Worm (Caenorhabditis elegans) whole organism, L1 larva: ENCODE data around the gene dmsr-8.

Source experiments
- ama-1 ChIP-seq: fragments of 150-350 bp; optimal IDR thresholded peaks from 2 replicates; lab custom pipeline; 2014
- blmp-1 ChIP-seq: fragments of 150-350 bp; optimal IDR thresholded peaks from 2 replicates; lab custom pipeline; 2014; ENCODE audit warnings: missing biosample characterization, missing genetic modification characterization
- fos-1 ChIP-seq: fragments of 150-350 bp; optimal IDR thresholded peaks from 2 replicates; lab custom pipeline; 2014; ENCODE audit warnings: missing biosample characterization, missing genetic modification characterization
- jun-1 ChIP-seq: fragments of 150-350 bp; optimal IDR thresholded peaks from 2 replicates; lab custom pipeline; 2014; ENCODE audit warnings: missing biosample characterization, missing genetic modification reagents, missing genetic modification characterization
- lin-39 ChIP-seq: fragments of 150-350 bp; optimal IDR thresholded peaks from 2 replicates; lab custom pipeline; 2014; ENCODE audit warnings: missing biosample characterization, missing genetic modification reagents, missing genetic modification characterization
- nhr-12 ChIP-seq: sonication (generic microtip); optimal IDR thresholded peaks from 2 replicates; lab custom pipeline; 2017; ENCODE audit warnings: missing biosample characterization, missing genetic modification characterization
- nhr-19 ChIP-seq: fragments of 200-800 bp; sonication (Bioruptor generic); conservative IDR thresholded peaks from 2 replicates; pipeline ENCODE4 v1.3.6; 2022; ENCODE audit warnings: missing genetic modification characterization, missing compliant biosample characterization
- nhr-77 ChIP-seq: fragments of 150-350 bp; optimal IDR thresholded peaks from 2 replicates; lab custom pipeline; 2014; ENCODE audit warnings: missing biosample characterization, missing genetic modification characterization

DNA sequence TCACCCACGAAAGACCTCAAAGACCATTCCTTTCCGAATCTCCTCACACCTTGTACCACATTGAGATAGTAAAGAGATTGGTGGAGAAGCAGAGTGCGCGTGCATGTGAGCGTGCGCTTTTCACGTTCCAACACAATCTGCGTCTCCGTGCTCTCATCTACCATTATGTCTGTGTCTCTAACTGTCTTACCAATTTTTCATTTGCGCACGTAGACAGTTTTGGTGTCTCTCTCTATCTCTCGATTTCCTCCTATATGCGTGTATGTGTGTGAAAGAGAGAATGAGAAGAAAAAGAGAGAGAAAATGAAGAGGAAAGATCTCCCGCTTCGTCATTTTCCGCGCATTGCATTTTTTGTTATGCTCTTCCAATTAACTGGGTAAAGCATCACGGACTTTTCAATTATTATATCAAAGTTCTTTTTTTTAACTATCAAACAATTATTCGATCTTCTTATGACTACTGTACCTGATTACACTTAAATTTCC is 47.5 kb downstream of the dmsr-8 start:
- TF ChIP-seq nhr-12 (tag; lab: Kevin White, UChicago), result no peak
- TF ChIP-seq fos-1, result peak; percentile 95
- peak; percentile 96 for TF ChIP-seq nhr-77 (tag; lab: Kevin White, UChicago)
- peak; percentile 94 for TF ChIP-seq blmp-1
- peak; percentile 55 for TF ChIP-seq lin-39 (tag; lab: Kevin White, UChicago)
- peak; percentile 76 for TF ChIP-seq ama-1
- TF ChIP-seq nhr-19 (GFP tag; lab: Robert Waterston, UW), result peak; percentile 93
- TF ChIP-seq jun-1, result peak; percentile 92
